Worm (Caenorhabditis elegans): ENCODE results near the gene tkr-3.

DNA sequence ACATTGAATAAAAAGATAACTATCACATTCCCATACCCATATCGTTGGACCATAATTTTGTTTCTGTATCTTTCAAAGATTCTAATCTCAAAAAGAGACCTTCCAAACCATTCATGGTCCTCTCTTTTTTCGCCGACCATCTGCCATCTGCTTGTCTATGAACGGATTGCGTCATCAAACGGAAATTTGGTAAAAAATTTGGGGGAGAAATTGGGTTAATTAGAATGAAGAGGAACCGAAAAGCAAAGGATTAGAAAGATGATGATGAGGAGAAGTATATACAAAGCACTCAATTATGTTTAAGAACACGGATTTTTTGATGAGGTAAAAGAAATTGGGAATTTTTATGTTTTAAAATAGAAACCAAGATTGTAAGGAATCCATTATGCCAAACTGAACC lies 12.0 kb downstream of the tkr-3 start:
- TF ChIP-seq M03D4.4 (tag; optimal IDR thresholded peaks at IDR 0.05) (no peak), elt-1 (tag; optimal IDR thresholded peaks at IDR 0.05; ENCODE audit: borderline replicate concordance, insufficient read depth) (peak; percentile 62), unc-39 (tag; optimal IDR thresholded peaks at IDR 0.05) (no peak), ceh-39 (tag; optimal IDR thresholded peaks at IDR 0.05) (no peak)
